Fruit fly (Drosophila melanogaster) whole organism, embryonic: ENCODE data around the gene alphaCOP.
A peak's percentile ranks its signal among the peaks of the same experiment; 100 is the strongest.

Experiments
- Adf1 ChIP-seq: fragments of 200-800 bp; sonication (Bioruptor generic); IDR thresholded peaks from 2 replicates; pipeline ENCODE4 v1.3.6; 2022; ENCODE audit warnings: missing biosample characterization, missing genetic modification characterization
- CG10321 ChIP-seq: fragments of 200-800 bp; sonication (Bioruptor generic); IDR thresholded peaks from 2 replicates; pipeline ENCODE4 v1.3.6; 2022; ENCODE audit warnings: missing biosample characterization, missing genetic modification characterization
- CG10366 ChIP-seq: fragments of 200-800 bp; sonication (Bioruptor generic); IDR thresholded peaks from 2 replicates; pipeline ENCODE4 v1.3.6; 2022; ENCODE audit warnings: missing biosample characterization, missing genetic modification characterization
- CG10431 ChIP-seq: fragments of 200-800 bp; sonication (Bioruptor generic); optimal IDR thresholded peaks from 3 replicates; lab custom pipeline; 2018; ENCODE audit warnings: missing biosample characterization, mild to moderate bottlenecking, missing genetic modification characterization
- CG13287 ChIP-seq: fragments of 200-800 bp; sonication (Bioruptor generic); IDR thresholded peaks from 2 replicates; pipeline ENCODE4 v1.3.6; 2022; ENCODE audit warnings: missing biosample characterization, missing genetic modification characterization; ENCODE audit not compliant: partially characterized antibody
- CG13296 ChIP-seq: fragments of 200-800 bp; sonication (Bioruptor generic); optimal IDR thresholded peaks from 3 replicates; lab custom pipeline; 2018; ENCODE audit warnings: missing biosample characterization, mild to moderate bottlenecking, missing genetic modification characterization
- CG15011 ChIP-seq: fragments of 200-800 bp; sonication (Bioruptor generic); optimal IDR thresholded peaks from 3 replicates; lab custom pipeline; 2018; ENCODE audit warnings: missing biosample characterization, mild to moderate bottlenecking, missing genetic modification characterization
- CG16813 ChIP-seq: fragments of 200-800 bp; sonication (Bioruptor generic); IDR thresholded peaks from 3 replicates; pipeline ENCODE4 v1.3.6; 2022; ENCODE audit warnings: missing biosample characterization, missing genetic modification characterization; ENCODE audit not compliant: partially characterized antibody
- CG17385 ChIP-seq: fragments of 200-800 bp; sonication (Bioruptor generic); optimal IDR thresholded peaks from 3 replicates; lab custom pipeline; 2018; ENCODE audit warnings: missing biosample characterization, mild to moderate bottlenecking, missing genetic modification characterization
- CG18599 ChIP-seq: fragments of 200-800 bp; sonication (Bioruptor generic); optimal IDR thresholded peaks from 3 replicates; lab custom pipeline; 2017; ENCODE audit warnings: missing biosample characterization, missing genetic modification characterization, mild to moderate bottlenecking, moderate library complexity, missing genetic modification reagents
- CG2712 ChIP-seq: fragments of 200-800 bp; optimal IDR thresholded peaks from 3 replicates; lab custom pipeline; 2019; ENCODE audit warnings: missing biosample characterization, mild to moderate bottlenecking, missing genetic modification characterization, moderate library complexity
- CG30403 ChIP-seq: fragments of 200-800 bp; sonication (Bioruptor generic); optimal IDR thresholded peaks from 3 replicates; lab custom pipeline; 2016; ENCODE audit warnings: missing biosample characterization, missing genetic modification characterization
- CG3281 ChIP-seq: fragments of 200-800 bp; sonication (Bioruptor generic); optimal IDR thresholded peaks from 3 replicates; lab custom pipeline; 2017; ENCODE audit warnings: missing biosample characterization, mild to moderate bottlenecking, missing genetic modification characterization
- CG5953 ChIP-seq: fragments of 200-800 bp; sonication (Bioruptor generic); IDR thresholded peaks from 2 replicates; pipeline ENCODE4 v1.3.6; 2022; ENCODE audit warnings: missing biosample characterization, missing genetic modification characterization
- CG6765 ChIP-seq: fragments of 200-800 bp; sonication (Bioruptor generic); optimal IDR thresholded peaks from 3 replicates; lab custom pipeline; 2017; ENCODE audit warnings: missing biosample characterization, mild to moderate bottlenecking, missing genetic modification characterization
- CG8359 ChIP-seq: fragments of 200-800 bp; sonication (Bioruptor generic); optimal IDR thresholded peaks from 2 replicates; lab custom pipeline; 2017; ENCODE audit warnings: missing biosample characterization, mild to moderate bottlenecking, missing genetic modification characterization, borderline replicate concordance
- CG8388 ChIP-seq: fragments of 200-800 bp; sonication (Bioruptor generic); optimal IDR thresholded peaks from 2 replicates; lab custom pipeline; 2019; ENCODE audit warnings: missing biosample characterization, mild to moderate bottlenecking, missing genetic modification characterization, moderate library complexity
- CG9727 ChIP-seq: fragments of 200-800 bp; sonication (Bioruptor generic); optimal IDR thresholded peaks from 3 replicates; lab custom pipeline; 2017; ENCODE audit warnings: missing biosample characterization, mild to moderate bottlenecking, missing genetic modification characterization
- CG9797 ChIP-seq: fragments of 200-800 bp; sonication (Bioruptor generic); optimal IDR thresholded peaks from 3 replicates; lab custom pipeline; 2018; ENCODE audit warnings: missing biosample characterization, mild to moderate bottlenecking, missing genetic modification characterization
- CTCF ChIP-seq: fragments of 200-800 bp; sonication (Bioruptor generic); optimal IDR thresholded peaks from 2 replicates; lab custom pipeline; 2017; ENCODE audit warnings: missing biosample characterization, mild to moderate bottlenecking, missing genetic modification characterization, moderate library complexity
- D ChIP-seq, 2 experiments: fragments of 200-800 bp in 1 of 2; fragments of >200 bp in 1 of 2; sonication (Bioruptor generic) in 1 of 2; optimal IDR thresholded peaks; 2 replicates in 1 of 2; 3 replicates in 1 of 2; lab custom pipeline; 2017; ENCODE audit warnings: mild to moderate bottlenecking in 1 of 2, missing biosample characterization in 1 of 2, missing genetic modification characterization in 1 of 2, missing genetic modification reagents in 1 of 2
- Ets97D ChIP-seq: fragments of 200-800 bp; sonication (Bioruptor generic); optimal IDR thresholded peaks from 3 replicates; lab custom pipeline; 2016; ENCODE audit warnings: missing biosample characterization, missing genetic modification characterization
- MBD-R2 ChIP-seq: fragments of 200-800 bp; sonication (Bioruptor generic); IDR thresholded peaks from 2 replicates; pipeline ENCODE4 v1.3.6; 2022; ENCODE audit warnings: missing biosample characterization, missing genetic modification characterization
- MESR4 ChIP-seq: fragments of 200-800 bp; sonication (Bioruptor generic); optimal IDR thresholded peaks from 2 replicates; lab custom pipeline; 2018; ENCODE audit warnings: missing biosample characterization, mild to moderate bottlenecking, missing genetic modification characterization, moderate library complexity
- Mad ChIP-seq: fragments of 200-800 bp; sonication (Bioruptor generic); optimal IDR thresholded peaks from 2 replicates; lab custom pipeline; 2016; ENCODE audit warnings: missing biosample characterization, missing genetic modification characterization
- Meics ChIP-seq: fragments of 200-800 bp; sonication (Bioruptor generic); optimal IDR thresholded peaks from 2 replicates; lab custom pipeline; 2017; ENCODE audit warnings: missing biosample characterization, mild to moderate bottlenecking, missing genetic modification characterization
- Mrtf ChIP-seq: fragments of 200-800 bp; sonication (Bioruptor generic); IDR thresholded peaks from 3 replicates; pipeline ENCODE4 v1.3.6; 2022; ENCODE audit warnings: missing biosample characterization, missing genetic modification characterization
- Nf-YA ChIP-seq: fragments of 200-800 bp; sonication (Bioruptor generic); IDR thresholded peaks from 2 replicates; pipeline ENCODE4 v1.3.6; 2022; ENCODE audit warnings: missing biosample characterization, missing genetic modification characterization
- Ssrp ChIP-seq: fragments of 200-800 bp; sonication (Bioruptor generic); optimal IDR thresholded peaks from 2 replicates; lab custom pipeline; 2018; ENCODE audit warnings: missing biosample characterization, mild to moderate bottlenecking, missing genetic modification characterization, moderate library complexity
- bowl ChIP-seq: fragments of 200-800 bp; sonication (Bioruptor generic); IDR thresholded peaks from 2 replicates; pipeline ENCODE4 v1.3.6; 2022; ENCODE audit warnings: missing biosample characterization, missing genetic modification characterization
- bsh ChIP-seq, 2 experiments: fragments of 200-800 bp; sonication (Bioruptor generic); optimal IDR thresholded peaks; 2 replicates each; lab custom pipeline; 2017 to 2018; ENCODE audit warnings: mild to moderate bottlenecking in 2 of 2, missing biosample characterization in 2 of 2, missing genetic modification characterization in 2 of 2, moderate library complexity in 1 of 2
- btn ChIP-seq: fragments of 200-800 bp; sonication (Bioruptor generic); optimal IDR thresholded peaks from 2 replicates; lab custom pipeline; 2016; ENCODE audit warnings: missing biosample characterization, missing genetic modification characterization
- cad ChIP-seq: fragments of >200 bp; optimal IDR thresholded peaks from 2 replicates; lab custom pipeline; 2017; ENCODE audit warnings: missing biosample characterization, missing genetic modification characterization
- cg ChIP-seq: fragments of 200-800 bp; sonication (Bioruptor generic); optimal IDR thresholded peaks from 3 replicates; lab custom pipeline; 2019; ENCODE audit warnings: missing biosample characterization, mild to moderate bottlenecking, missing genetic modification characterization, moderate library complexity
- crp ChIP-seq, 2 experiments: fragments of 200-800 bp; sonication (Bioruptor generic); optimal IDR thresholded peaks; 2 replicates in 1 of 2; 3 replicates in 1 of 2; lab custom pipeline; 2017; ENCODE audit warnings: missing biosample characterization in 2 of 2, missing genetic modification characterization in 2 of 2, mild to moderate bottlenecking in 1 of 2, moderate library complexity in 1 of 2
- gem ChIP-seq: fragments of 200-800 bp; sonication (Bioruptor generic); optimal IDR thresholded peaks from 2 replicates; lab custom pipeline; 2019; ENCODE audit warnings: missing biosample characterization, mild to moderate bottlenecking, missing genetic modification characterization, moderate library complexity
- hkb ChIP-seq, 2 experiments: fragments of 200-800 bp in 1 of 2; fragments of >200 bp in 1 of 2; sonication (Bioruptor generic) in 1 of 2; IDR thresholded peaks in 1 of 2; optimal IDR thresholded peaks in 1 of 2; 2 replicates each; pipeline versions ENCODE4 v1.3.6 to Lab custom; 2017 to 2022; ENCODE audit warnings: missing biosample characterization in 1 of 2, missing genetic modification characterization in 1 of 2
- lov ChIP-seq, 2 experiments: fragments of 200-800 bp in 1 of 2; fragments of >200 bp in 1 of 2; sonication (Bioruptor generic) in 1 of 2; IDR thresholded peaks in 1 of 2; optimal IDR thresholded peaks in 1 of 2; 2 replicates in 1 of 2; 3 replicates in 1 of 2; pipeline versions ENCODE4 v1.3.6 to Lab custom; 2017 to 2022; ENCODE audit warnings: missing biosample characterization in 1 of 2, missing genetic modification characterization in 1 of 2
- luna ChIP-seq: fragments of 200-800 bp; sonication (Bioruptor generic); optimal IDR thresholded peaks from 2 replicates; lab custom pipeline; 2016; ENCODE audit warnings: missing biosample characterization, missing genetic modification characterization
- otp ChIP-seq: fragments of 200-800 bp; sonication (Bioruptor generic); IDR thresholded peaks from 3 replicates; pipeline ENCODE4, ENCODE4 v1.3.6; 2022; ENCODE audit warnings: missing biosample characterization, missing genetic modification characterization
- peb ChIP-seq: fragments of 200-800 bp; sonication (Bioruptor generic); IDR thresholded peaks from 2 replicates; pipeline ENCODE4 v1.3.6; 2022; ENCODE audit warnings: missing biosample characterization, missing genetic modification characterization
- repo ChIP-seq: fragments of 200-800 bp; sonication (Bioruptor generic); optimal IDR thresholded peaks from 2 replicates; lab custom pipeline; 2016; ENCODE audit warnings: missing biosample characterization, missing genetic modification characterization
- seq ChIP-seq: fragments of 200-800 bp; sonication (Bioruptor generic); IDR thresholded peaks from 2 replicates; pipeline ENCODE4 v1.3.6; 2022; ENCODE audit warnings: missing biosample characterization, missing genetic modification characterization
- sima ChIP-seq: fragments of 200-800 bp; sonication (Bioruptor generic); optimal IDR thresholded peaks from 2 replicates; lab custom pipeline; 2016; ENCODE audit warnings: missing biosample characterization, missing genetic modification characterization
- stwl ChIP-seq: fragments of 200-800 bp; sonication (Bioruptor generic); optimal IDR thresholded peaks from 3 replicates; lab custom pipeline; 2018; ENCODE audit warnings: missing biosample characterization, mild to moderate bottlenecking, missing genetic modification characterization, moderate library complexity
- unc-4 ChIP-seq: fragments of 200-800 bp; sonication (Bioruptor generic); IDR thresholded peaks from 2 replicates; pipeline ENCODE4 v1.3.6; 2022; ENCODE audit warnings: missing biosample characterization, missing genetic modification characterization; ENCODE audit not compliant: partially characterized antibody
- zen2 ChIP-seq: fragments of 200-800 bp; sonication (Bioruptor generic); IDR thresholded peaks from 3 replicates; pipeline ENCODE4 v1.3.6; 2022; ENCODE audit warnings: missing biosample characterization, missing genetic modification characterization; ENCODE audit not compliant: partially characterized antibody

Gene alphaCOP

DNA sequence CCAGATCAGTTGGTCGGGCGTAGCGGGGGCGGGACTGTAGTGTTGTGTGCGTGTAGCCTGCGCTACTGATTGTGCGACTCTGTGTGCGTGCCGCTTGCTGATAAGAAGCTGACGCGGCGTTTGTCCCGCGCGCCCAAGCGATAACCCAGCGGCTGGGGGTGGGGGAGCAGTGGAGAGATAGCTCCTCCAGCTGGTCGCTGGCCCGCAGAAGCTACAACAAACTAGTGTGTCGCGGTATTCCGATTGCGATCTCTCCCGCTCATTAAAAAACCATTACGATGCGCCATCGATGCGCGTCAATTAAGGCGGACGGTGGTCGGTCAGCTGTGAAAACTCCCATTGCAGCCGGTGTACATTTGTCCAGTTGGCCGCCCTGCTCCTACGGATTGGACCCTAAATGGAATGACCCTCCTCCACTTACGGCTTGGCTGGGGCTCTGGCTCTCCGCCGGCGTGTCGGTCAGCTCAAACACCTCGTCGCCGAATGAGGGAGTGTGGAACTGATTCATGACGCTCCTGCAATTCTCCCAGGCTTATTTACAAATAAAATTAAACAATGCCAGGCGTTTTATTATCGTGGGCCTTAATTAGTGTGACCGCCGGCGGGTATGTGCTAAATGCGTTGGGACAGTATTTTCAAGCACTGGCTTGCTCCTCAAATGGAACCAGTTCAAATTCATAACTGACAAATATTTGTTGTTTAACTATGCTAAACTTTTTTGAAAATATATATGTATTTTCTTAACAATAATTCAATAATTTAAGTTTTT is 42.8 kb downstream of the alphaCOP start, which contains the start of gene CG12104 (continued):
- TF ChIP-seq otp (GFP tag; lab: Robert Waterston, UW) (no peak), cg (GFP tag; lab: Kevin White, UChicago) (peak; percentile 79), CG17385 (peak; percentile 41), bsh (GFP tag; optimal IDR thresholded peaks at IDR 0.05; lab: Kevin White, UChicago) (no peak), CG8359 (GFP tag; lab: Kevin White, UChicago) (no peak), CG13287 (GFP tag; lab: Robert Waterston, UW) (0 out of 2 replicates have a peak, but pooled peaks have one; percentile 20), gem (no peak), Mad (GFP tag; lab: Kevin White, UChicago) (no peak), bowl (no peak), crp (GFP tag; optimal IDR thresholded peaks at IDR 0.05; lab: Kevin White, UChicago) (peak in 1 of 2 experiments; percentile 53), CTCF (GFP tag; lab: Kevin White, UChicago) (peak; percentile 5), Ets97D (peak; percentile 90), repo (GFP tag; lab: Kevin White, UChicago) (no peak), hkb (optimal IDR thresholded peaks at IDR 0.05; lab: Kevin White, UChicago) (no peak), hkb (GFP tag; IDR thresholded peaks at IDR 0.05; lab: Robert Waterston, UW) (0 out of 2 replicates have a peak, but pooled peaks have one; percentile 8), CG18599 (GFP tag; lab: Kevin White, UChicago) (no peak), CG5953 (GFP tag; lab: Robert Waterston, UW) (no peak), CG2712 (tag; lab: Kevin White, UChicago) (peak; percentile 48), CG16813 (no peak), CG10321 (GFP tag; lab: Robert Waterston, UW) (no peak), Ssrp (tag; lab: Kevin White, UChicago) (no peak), CG3281 (GFP tag; lab: Kevin White, UChicago) (no peak), btn (no peak), MBD-R2 (GFP tag; lab: Robert Waterston, UW) (peak; percentile 75), Nf-YA (GFP tag; lab: Robert Waterston, UW) (no peak), CG13296 (peak; percentile 9), cad (GFP tag; lab: Kevin White, UChicago) (no peak), Meics (GFP tag; lab: Kevin White, UChicago) (no peak), sima (GFP tag; lab: Kevin White, UChicago) (no peak), CG9727 (GFP tag; lab: Kevin White, UChicago) (peak; percentile 42), Mrtf (GFP tag; lab: Robert Waterston, UW) (no peak), peb (no peak), unc-4 (no peak), CG10431 (GFP tag; lab: Kevin White, UChicago) (peak; percentile 51), zen2 (GFP tag; lab: Robert Waterston, UW) (no peak), luna (GFP tag; lab: Kevin White, UChicago) (no peak), CG8388 (GFP tag; lab: Kevin White, UChicago) (peak; percentile 30), CG30403 (no peak), Adf1 (GFP tag; lab: Robert Waterston, UW) (peak; percentile 73), CG10366 (GFP tag; lab: Robert Waterston, UW) (no peak), MESR4 (peak; percentile 62), stwl (tag; lab: Kevin White, UChicago) (no peak), CG9797 (GFP tag; lab: Kevin White, UChicago) (peak; percentile 74), D (optimal IDR thresholded peaks at IDR 0.05; lab: Kevin White, UChicago) (no peak), D (GFP tag; optimal IDR thresholded peaks at IDR 0.05; lab: Kevin White, UChicago) (peak; percentile 14), lov (optimal IDR thresholded peaks at IDR 0.05; lab: Kevin White, UChicago) (no peak), lov (GFP tag; IDR thresholded peaks at IDR 0.05; lab: Robert Waterston, UW) (no peak), CG6765 (GFP tag; lab: Kevin White, UChicago) (no peak), seq (GFP tag; lab: Robert Waterston, UW) (no peak), CG15011 (no peak)
